Fruit fly (Drosophila melanogaster) whole organism, embryonic: Measurements from ENCODE around the gene mldr.

Experiments used
- BEAF-32 ChIP-seq: fragments of 200-800 bp; sonication (Bioruptor generic); optimal IDR thresholded peaks from 3 replicates; lab custom pipeline; 2017; ENCODE audit warnings: missing biosample characterization, missing genetic modification characterization, mild to moderate bottlenecking, moderate library complexity, missing genetic modification reagents
- CG13296 ChIP-seq: fragments of 200-800 bp; sonication (Bioruptor generic); optimal IDR thresholded peaks from 3 replicates; lab custom pipeline; 2018; ENCODE audit warnings: missing biosample characterization, mild to moderate bottlenecking, missing genetic modification characterization
- CG15011 ChIP-seq: fragments of 200-800 bp; sonication (Bioruptor generic); optimal IDR thresholded peaks from 3 replicates; lab custom pipeline; 2018; ENCODE audit warnings: missing biosample characterization, mild to moderate bottlenecking, missing genetic modification characterization
- CG2120 ChIP-seq: fragments of 200-800 bp; sonication (Bioruptor generic); optimal IDR thresholded peaks from 3 replicates; lab custom pipeline; 2016; ENCODE audit warnings: missing biosample characterization, missing genetic modification characterization
- CG2712 ChIP-seq: fragments of 200-800 bp; optimal IDR thresholded peaks from 3 replicates; lab custom pipeline; 2019; ENCODE audit warnings: missing biosample characterization, mild to moderate bottlenecking, missing genetic modification characterization, moderate library complexity
- CG3281 ChIP-seq: fragments of 200-800 bp; sonication (Bioruptor generic); optimal IDR thresholded peaks from 3 replicates; lab custom pipeline; 2017; ENCODE audit warnings: missing biosample characterization, mild to moderate bottlenecking, missing genetic modification characterization
- CG34224 ChIP-seq: fragments of 200-800 bp; sonication (Bioruptor generic); IDR thresholded peaks from 3 replicates; pipeline ENCODE4 v1.3.6; 2022; ENCODE audit warnings: missing biosample characterization, missing genetic modification characterization; ENCODE audit not compliant: partially characterized antibody
- CG4854 ChIP-seq: fragments of 200-800 bp; sonication (Bioruptor generic); optimal IDR thresholded peaks from 2 replicates; lab custom pipeline; 2016; ENCODE audit warnings: missing biosample characterization, missing genetic modification characterization, inconsistent platforms
- CG5953 ChIP-seq: fragments of 200-800 bp; sonication (Bioruptor generic); IDR thresholded peaks from 2 replicates; pipeline ENCODE4 v1.3.6; 2022; ENCODE audit warnings: missing biosample characterization, missing genetic modification characterization
- CG7357 ChIP-seq: fragments of 200-800 bp; sonication (Bioruptor generic); IDR thresholded peaks from 3 replicates; pipeline ENCODE4 v1.3.6; 2022; ENCODE audit warnings: missing biosample characterization, missing genetic modification characterization
- CG8290 ChIP-seq, 3 experiments: fragments of 200-800 bp; sonication (Bioruptor generic); optimal IDR thresholded peaks; 2 replicates each; lab custom pipeline; 2016 to 2019; ENCODE audit warnings: missing biosample characterization in 3 of 3, missing genetic modification characterization in 3 of 3, mild to moderate bottlenecking in 2 of 3, moderate library complexity in 1 of 3
- CG8388 ChIP-seq: fragments of 200-800 bp; sonication (Bioruptor generic); optimal IDR thresholded peaks from 2 replicates; lab custom pipeline; 2019; ENCODE audit warnings: missing biosample characterization, mild to moderate bottlenecking, missing genetic modification characterization, moderate library complexity
- CG8765 ChIP-seq: fragments of 200-800 bp; sonication (Bioruptor generic); IDR thresholded peaks from 2 replicates; pipeline ENCODE4 v1.3.6; 2022; ENCODE audit warnings: missing biosample characterization, missing genetic modification characterization
- CoRest ChIP-seq: fragments of 200-800 bp; sonication (Bioruptor generic); optimal IDR thresholded peaks from 3 replicates; lab custom pipeline; 2018; ENCODE audit warnings: missing biosample characterization, mild to moderate bottlenecking, missing genetic modification characterization, moderate library complexity
- Doc2 ChIP-seq: fragments of 200-800 bp; sonication (Bioruptor generic); IDR thresholded peaks from 2 replicates; pipeline ENCODE4 v1.3.6; 2022; ENCODE audit warnings: missing biosample characterization, missing genetic modification characterization
- E2f1 ChIP-seq: fragments of 200-800 bp; sonication (Bioruptor generic); IDR thresholded peaks from 2 replicates; pipeline ENCODE4 v1.3.6; 2022; ENCODE audit warnings: missing biosample characterization, missing genetic modification characterization
- Eip74EF ChIP-seq, 2 experiments: fragments of 200-800 bp in 1 of 2; fragments of >200 bp in 1 of 2; sonication (Bioruptor generic) in 1 of 2; optimal IDR thresholded peaks; 2 replicates each; lab custom pipeline; 2017 to 2019; ENCODE audit warnings: missing biosample characterization in 2 of 2, missing genetic modification characterization in 2 of 2, mild to moderate bottlenecking in 1 of 2, moderate library complexity in 1 of 2
- Fer1 ChIP-seq: fragments of 200-800 bp; sonication (Bioruptor generic); optimal IDR thresholded peaks from 2 replicates; lab custom pipeline; 2017; ENCODE audit warnings: missing biosample characterization, mild to moderate bottlenecking, missing genetic modification characterization
- Gug ChIP-seq: fragments of 200-800 bp; sonication (Bioruptor generic); IDR thresholded peaks from 4 replicates; pipeline ENCODE4 v1.3.6; 2022; ENCODE audit warnings: missing biosample characterization, missing genetic modification characterization
- HLH4C ChIP-seq: fragments of 200-800 bp; sonication (Bioruptor generic); IDR thresholded peaks from 3 replicates; pipeline ENCODE4 v1.3.6; 2022; ENCODE audit warnings: missing biosample characterization, missing genetic modification characterization; ENCODE audit not compliant: partially characterized antibody
- Hand ChIP-seq: fragments of 200-800 bp; sonication (Bioruptor generic); optimal IDR thresholded peaks from 2 replicates; lab custom pipeline; 2017; ENCODE audit warnings: mild to moderate bottlenecking, missing biosample characterization, missing genetic modification reagents, missing genetic modification characterization
- Lim3 ChIP-seq: fragments of 200-800 bp; sonication (Bioruptor generic); IDR thresholded peaks from 2 replicates; pipeline ENCODE4 v1.3.6; 2022; ENCODE audit warnings: missing biosample characterization, missing genetic modification characterization
- MBD-R2 ChIP-seq: fragments of 200-800 bp; sonication (Bioruptor generic); IDR thresholded peaks from 2 replicates; pipeline ENCODE4 v1.3.6; 2022; ENCODE audit warnings: missing biosample characterization, missing genetic modification characterization
- MESR4 ChIP-seq: fragments of 200-800 bp; sonication (Bioruptor generic); optimal IDR thresholded peaks from 2 replicates; lab custom pipeline; 2018; ENCODE audit warnings: missing biosample characterization, mild to moderate bottlenecking, missing genetic modification characterization, moderate library complexity
- MTF-1 ChIP-seq: fragments of 200-800 bp; sonication (Bioruptor generic); optimal IDR thresholded peaks from 2 replicates; lab custom pipeline; 2018; ENCODE audit warnings: missing biosample characterization, mild to moderate bottlenecking, missing genetic modification characterization, borderline replicate concordance
- Nf-YB ChIP-seq: fragments of 200-800 bp; sonication (Bioruptor generic); optimal IDR thresholded peaks from 3 replicates; lab custom pipeline; 2019; ENCODE audit warnings: missing biosample characterization, mild to moderate bottlenecking, missing genetic modification characterization, moderate library complexity
- Sry-β ChIP-seq: fragments of 200-800 bp; sonication (Bioruptor generic); optimal IDR thresholded peaks from 2 replicates; lab custom pipeline; 2018; ENCODE audit warnings: missing biosample characterization, mild to moderate bottlenecking, missing genetic modification characterization, moderate library complexity
- al ChIP-seq: fragments of 200-800 bp; sonication (Bioruptor generic); IDR thresholded peaks from 2 replicates; pipeline ENCODE4 v1.3.6; 2022; ENCODE audit warnings: missing biosample characterization, missing genetic modification characterization
- amos ChIP-seq: fragments of 200-800 bp; sonication (Bioruptor generic); IDR thresholded peaks from 2 replicates; pipeline ENCODE4 v1.3.6; 2022; ENCODE audit warnings: missing biosample characterization, missing genetic modification characterization; ENCODE audit not compliant: partially characterized antibody
- ash1 ChIP-seq: fragments of 200-800 bp; sonication (Bioruptor generic); optimal IDR thresholded peaks from 2 replicates; lab custom pipeline; 2018; ENCODE audit warnings: missing biosample characterization, mild to moderate bottlenecking, missing genetic modification characterization
- caup ChIP-seq: fragments of 200-800 bp; sonication (Bioruptor generic); optimal IDR thresholded peaks from 3 replicates; lab custom pipeline; 2017; ENCODE audit warnings: missing biosample characterization, mild to moderate bottlenecking, missing genetic modification characterization, moderate library complexity; ENCODE audit not compliant: severe bottlenecking
- chif ChIP-seq, 2 experiments: fragments of 200-800 bp; sonication (Bioruptor generic); optimal IDR thresholded peaks; 3 replicates each; lab custom pipeline; 2016; ENCODE audit warnings: missing biosample characterization in 2 of 2, missing genetic modification characterization in 2 of 2
- chinmo ChIP-seq: fragments of 200-800 bp; sonication (Bioruptor generic); IDR thresholded peaks from 4 replicates; pipeline ENCODE4 v1.3.6; 2022; ENCODE audit warnings: missing biosample characterization, missing genetic modification characterization; ENCODE audit not compliant: partially characterized antibody
- chn ChIP-seq: fragments of 200-800 bp; sonication (Bioruptor generic); optimal IDR thresholded peaks from 2 replicates; lab custom pipeline; 2016; ENCODE audit warnings: missing biosample characterization, missing genetic modification characterization
- ems ChIP-seq: fragments of 200-800 bp; sonication (Bioruptor generic); optimal IDR thresholded peaks from 3 replicates; lab custom pipeline; 2016; ENCODE audit warnings: missing biosample characterization, missing genetic modification characterization
- en ChIP-seq: fragments of 200-800 bp; sonication (Bioruptor generic); optimal IDR thresholded peaks from 2 replicates; lab custom pipeline; 2016; ENCODE audit warnings: missing biosample characterization, missing genetic modification characterization
- fd96Cb ChIP-seq: fragments of 200-800 bp; sonication (Bioruptor generic); optimal IDR thresholded peaks from 2 replicates; lab custom pipeline; 2018; ENCODE audit warnings: missing biosample characterization, mild to moderate bottlenecking, missing genetic modification characterization, moderate library complexity
- gfzf ChIP-seq: fragments of 200-800 bp; sonication (Bioruptor generic); optimal IDR thresholded peaks from 2 replicates; lab custom pipeline; 2016; ENCODE audit warnings: missing biosample characterization, mild to moderate bottlenecking, missing genetic modification characterization, moderate library complexity
- gro ChIP-seq: fragments of 200-800 bp; sonication (Bioruptor generic); optimal IDR thresholded peaks from 2 replicates; lab custom pipeline; 2016; ENCODE audit warnings: missing biosample characterization, missing genetic modification characterization
- h ChIP-seq: fragments of >200 bp; optimal IDR thresholded peaks from 2 replicates; lab custom pipeline; 2017
- hbn ChIP-seq: fragments of 200-800 bp; sonication (Bioruptor generic); IDR thresholded peaks from 2 replicates; pipeline ENCODE4 v1.3.6; 2022; ENCODE audit warnings: missing biosample characterization, missing genetic modification characterization; ENCODE audit not compliant: partially characterized antibody
- hkb ChIP-seq, 2 experiments: fragments of 200-800 bp in 1 of 2; fragments of >200 bp in 1 of 2; sonication (Bioruptor generic) in 1 of 2; IDR thresholded peaks in 1 of 2; optimal IDR thresholded peaks in 1 of 2; 2 replicates each; pipeline versions ENCODE4 v1.3.6 to Lab custom; 2017 to 2022; ENCODE audit warnings: missing biosample characterization in 1 of 2, missing genetic modification characterization in 1 of 2
- ind ChIP-seq: fragments of 200-800 bp; sonication (Bioruptor generic); optimal IDR thresholded peaks from 3 replicates; lab custom pipeline; 2016; ENCODE audit warnings: missing biosample characterization, missing genetic modification characterization
- lov ChIP-seq, 2 experiments: fragments of 200-800 bp in 1 of 2; fragments of >200 bp in 1 of 2; sonication (Bioruptor generic) in 1 of 2; IDR thresholded peaks in 1 of 2; optimal IDR thresholded peaks in 1 of 2; 2 replicates in 1 of 2; 3 replicates in 1 of 2; pipeline versions ENCODE4 v1.3.6 to Lab custom; 2017 to 2022; ENCODE audit warnings: missing biosample characterization in 1 of 2, missing genetic modification characterization in 1 of 2
- pb ChIP-seq: fragments of 200-800 bp; sonication (Bioruptor generic); optimal IDR thresholded peaks from 3 replicates; lab custom pipeline; 2016; ENCODE audit warnings: missing biosample characterization, missing genetic modification characterization
- pnt ChIP-seq: fragments of 200-800 bp; sonication (Bioruptor generic); optimal IDR thresholded peaks from 3 replicates; lab custom pipeline; 2016; ENCODE audit warnings: missing biosample characterization, missing genetic modification characterization
- pros ChIP-seq: fragments of 200-800 bp; sonication (Bioruptor generic); optimal IDR thresholded peaks from 3 replicates; lab custom pipeline; 2019; ENCODE audit warnings: missing biosample characterization, mild to moderate bottlenecking, missing genetic modification characterization, moderate library complexity
- so ChIP-seq: fragments of 200-800 bp; sonication (Bioruptor generic); IDR thresholded peaks from 3 replicates; pipeline ENCODE4 v1.3.6; 2022; ENCODE audit warnings: missing biosample characterization, missing genetic modification characterization
- twi ChIP-seq: fragments of 200-800 bp; optimal IDR thresholded peaks from 2 replicates; lab custom pipeline; 2019; ENCODE audit warnings: missing biosample characterization, mild to moderate bottlenecking, missing genetic modification characterization, moderate library complexity

mldr gene

DNA sequence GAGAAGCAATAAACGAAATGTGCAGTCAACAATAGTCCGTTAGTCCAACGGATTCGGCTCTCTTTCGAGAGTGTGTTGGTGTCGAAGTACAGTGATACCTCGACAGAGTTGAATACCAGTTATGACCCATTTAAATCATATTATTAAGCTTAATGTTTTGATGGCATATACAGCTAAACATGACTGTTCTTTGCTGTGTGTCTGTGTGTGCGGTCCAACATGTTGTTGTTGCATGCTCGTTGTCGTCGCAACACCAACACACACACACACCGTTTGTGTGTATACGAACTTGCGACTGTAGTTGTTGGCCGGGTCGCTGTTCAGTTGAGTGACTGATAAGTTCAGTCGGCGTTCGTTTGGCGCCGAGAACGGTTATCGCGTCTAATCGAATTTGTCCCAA lies 17.7 kb downstream of the mldr start, which contains the start of gene CG15894 (continued):
- TF ChIP-seq CG7357 (GFP tag; lab: Robert Waterston, UW) (no peak), caup (GFP tag; lab: Kevin White, UChicago) (no peak), amos (GFP tag; lab: Robert Waterston, UW) (no peak), Hand (GFP tag; lab: Kevin White, UChicago) (no peak), E2f1 (GFP tag; lab: Robert Waterston, UW) (no peak), CG2120 (peak; percentile 28), gro (GFP tag; lab: Kevin White, UChicago) (no peak), CG13296 (peak; percentile 8), Nf-YB (GFP tag; lab: Kevin White, UChicago) (no peak), gfzf (GFP tag; lab: Kevin White, UChicago) (no peak), twi (no peak), CG5953 (GFP tag; lab: Robert Waterston, UW) (no peak), hkb (optimal IDR thresholded peaks at IDR 0.05; lab: Kevin White, UChicago) (no peak), hkb (GFP tag; IDR thresholded peaks at IDR 0.05; lab: Robert Waterston, UW) (0 out of 2 replicates have a peak, but pooled peaks have one; percentile 39), CG3281 (GFP tag; lab: Kevin White, UChicago) (no peak), en (GFP tag; lab: Kevin White, UChicago) (no peak), fd96Cb (no peak), al (GFP tag; lab: Robert Waterston, UW) (no peak), Sry-β (GFP tag; lab: Kevin White, UChicago) (no peak), CG8388 (GFP tag; lab: Kevin White, UChicago) (peak; percentile 25), CG2712 (tag; lab: Kevin White, UChicago) (no peak), lov (optimal IDR thresholded peaks at IDR 0.05; lab: Kevin White, UChicago) (no peak), lov (GFP tag; IDR thresholded peaks at IDR 0.05; lab: Robert Waterston, UW) (no peak), MESR4 (GFP tag; lab: Kevin White, UChicago) (no peak), Gug (GFP tag; lab: Robert Waterston, UW) (no peak), CG15011 (no peak), pnt (GFP tag; lab: Kevin White, UChicago) (no peak), Eip74EF (GFP tag; optimal IDR thresholded peaks at IDR 0.05; lab: Kevin White, UChicago) (no peak), Lim3 (no peak), CG8765 (GFP tag; lab: Robert Waterston, UW) (no peak), so (no peak), pb (GFP tag; lab: Kevin White, UChicago) (no peak), CG8290 (GFP tag; optimal IDR thresholded peaks at IDR 0.05; lab: Kevin White, UChicago) (no peak), CG8290 (tag; optimal IDR thresholded peaks at IDR 0.05; lab: Kevin White, UChicago) (peak in 1 of 2 experiments; percentile 64), ash1 (no peak), ems (GFP tag; lab: Kevin White, UChicago) (no peak), MBD-R2 (GFP tag; lab: Robert Waterston, UW) (no peak), Fer1 (peak; percentile 26), pros (no peak), BEAF-32 (GFP tag; lab: Kevin White, UChicago) (no peak), chinmo (no peak), CoRest (tag; lab: Kevin White, UChicago) (no peak), MTF-1 (GFP tag; lab: Kevin White, UChicago) (no peak), chn (GFP tag; lab: Kevin White, UChicago) (no peak), Doc2 (GFP tag; lab: Robert Waterston, UW) (no peak), HLH4C (no peak), CG34224 (no peak), CG4854 (no peak), chif (GFP tag; optimal IDR thresholded peaks at IDR 0.05; lab: Kevin White, UChicago) (no peak), hbn (GFP tag; lab: Robert Waterston, UW) (no peak), ind (GFP tag; lab: Kevin White, UChicago) (peak; percentile 1), h (lab: Kevin White, UChicago) (no peak)
